Worm (Caenorhabditis elegans) whole organism, L2 larva: ENCODE measurements around the gene unc-46.

Experiments used
- R02D3.7 ChIP-seq: fragments of 150-350 bp; optimal IDR thresholded peaks from 2 replicates; lab custom pipeline; 2014; ENCODE audit warnings: missing biosample characterization, missing genetic modification characterization
- ZK546.5 ChIP-seq: sonication (generic microtip); optimal IDR thresholded peaks from 2 replicates; lab custom pipeline; 2017; ENCODE audit warnings: missing biosample characterization, missing genetic modification characterization
- ama-1 ChIP-seq: fragments of 150-350 bp; optimal IDR thresholded peaks from 2 replicates; lab custom pipeline; 2018; ENCODE audit warnings: inconsistent platforms
- ceh-16 ChIP-seq: fragments of 150-350 bp; optimal IDR thresholded peaks from 2 replicates; lab custom pipeline; 2014; ENCODE audit warnings: missing biosample characterization, missing genetic modification characterization
- ceh-82 ChIP-seq: fragments of 150-350 bp; optimal IDR thresholded peaks from 2 replicates; lab custom pipeline; 2014; ENCODE audit warnings: missing biosample characterization, missing genetic modification characterization
- elt-3 ChIP-seq: sonication (generic microtip); optimal IDR thresholded peaks from 2 replicates; lab custom pipeline; 2017; ENCODE audit warnings: missing biosample characterization, missing genetic modification characterization
- lin-11 ChIP-seq: fragments of 150-350 bp; sonication (generic microtip); optimal IDR thresholded peaks from 2 replicates; lab custom pipeline; 2014; ENCODE audit warnings: missing biosample characterization, missing genetic modification characterization, inconsistent platforms, mixed read lengths
- nhr-11 ChIP-seq: fragments of 150-350 bp; optimal IDR thresholded peaks from 2 replicates; lab custom pipeline; 2014; ENCODE audit warnings: missing biosample characterization, missing genetic modification characterization
- peb-1 ChIP-seq: fragments of 150-350 bp; optimal IDR thresholded peaks from 2 replicates; lab custom pipeline; 2014; ENCODE audit warnings: missing biosample characterization, missing genetic modification characterization
- skn-1 ChIP-seq: sonication (generic microtip); optimal IDR thresholded peaks from 2 replicates; lab custom pipeline; 2017; ENCODE audit warnings: missing biosample characterization, missing genetic modification characterization
- snpc-4 ChIP-seq: fragments of 150-350 bp; optimal IDR thresholded peaks from 2 replicates; lab custom pipeline; 2014; ENCODE audit warnings: missing biosample characterization, missing genetic modification characterization
- unc-62 ChIP-seq: fragments of 150-350 bp; optimal IDR thresholded peaks from 2 replicates; lab custom pipeline; 2014; ENCODE audit warnings: missing biosample characterization, missing genetic modification reagents, missing genetic modification characterization

- no peak for TF ChIP-seq nhr-11 (tag; lab: Kevin White, UChicago)
- no peak for TF ChIP-seq snpc-4 (tag; lab: Kevin White, UChicago)
- TF ChIP-seq R02D3.7: no peak
- no peak for TF ChIP-seq unc-62 (GFP tag; lab: Kevin White, UChicago)
- TF ChIP-seq elt-3 (tag; lab: Kevin White, UChicago): no peak
- no peak for TF ChIP-seq peb-1 (tag; lab: Kevin White, UChicago)
- TF ChIP-seq skn-1: no peak
- TF ChIP-seq ceh-16 (tag; lab: Kevin White, UChicago): no peak
- no peak for TF ChIP-seq ama-1 (lab: Kevin White, UChicago)
- TF ChIP-seq ZK546.5: no peak
- TF ChIP-seq ceh-82 (tag; lab: Kevin White, UChicago): no peak
- no peak for TF ChIP-seq lin-11 (tag; lab: Kevin White, UChicago)
Measured at ce11 chrV:5146394-5146793, 47.6 kb upstream of the unc-46 start, which contains the start of gene F14F9.6.
